Fruit fly (Drosophila melanogaster): Measurements from ENCODE around the gene CG15169.
A peak's percentile ranks its signal among the peaks of the same experiment; 100 is the strongest.

The CG15169 gene

dm6 chr2L:19018266-19018665 lies 27.4 kb downstream of the CG15169 start:
- no peak for TF ChIP-seq nmo (GFP tag; optimal IDR thresholded peaks at IDR 0.05)
- TF ChIP-seq CG15011 (GFP tag; optimal IDR thresholded peaks at IDR 0.05) = no peak
- TF ChIP-seq Adf1 (GFP tag; IDR thresholded peaks at IDR 0.05) = peak; percentile 34; the same call in 1 of the 2 replicates
- TF ChIP-seq mirr (GFP tag; optimal IDR thresholded peaks at IDR 0.05) = peak; percentile 73
- TF ChIP-seq crol (GFP tag; IDR thresholded peaks at IDR 0.05) = peak; percentile 70
- TF ChIP-seq CG10543 (GFP tag; optimal IDR thresholded peaks at IDR 0.05) = peak; percentile 74
- peak; percentile 7 for TF ChIP-seq Med (GFP tag)
- no peak for TF ChIP-seq tin (GFP tag; optimal IDR thresholded peaks at IDR 0.05)
- peak in 1 of 2 experiments; percentile 5 for TF ChIP-seq Hr51 (GFP tag; optimal IDR thresholded peaks at IDR 0.05)
- peak; percentile 22 for TF ChIP-seq CG12071 (GFP tag; optimal IDR thresholded peaks at IDR 0.05)
- peak; percentile 92 for TF ChIP-seq abd-A (tag; optimal IDR thresholded peaks at IDR 0.05)
- TF ChIP-seq CG16815 (GFP tag; optimal IDR thresholded peaks at IDR 0.05) = no peak
- peak; percentile 19 for TF ChIP-seq nerfin-1 (tag; optimal IDR thresholded peaks at IDR 0.05)
- TF ChIP-seq Ptx1 (GFP tag; IDR thresholded peaks at IDR 0.05) = 0 out of 2 replicates have a peak, but pooled peaks have one; percentile 18
- TF ChIP-seq CG11247 (GFP tag; IDR thresholded peaks at IDR 0.05) = no peak
- TF ChIP-seq CG18599 (GFP tag; optimal IDR thresholded peaks at IDR 0.05) = peak; percentile 53
- TF ChIP-seq grau (tag; optimal IDR thresholded peaks at IDR 0.05) = no peak
- TF ChIP-seq Spps (tag; optimal IDR thresholded peaks at IDR 0.05) = no peak
- peak; percentile 92 for TF ChIP-seq Hey (tag; optimal IDR thresholded peaks at IDR 0.05)
- TF ChIP-seq Ets65A (GFP tag) = peak; percentile 69
- TF ChIP-seq oc (tag; optimal IDR thresholded peaks at IDR 0.05) = peak; percentile 32
- TF ChIP-seq ci (GFP tag; IDR thresholded peaks at IDR 0.05) = 0 out of 3 replicates have a peak, but pooled peaks have one; percentile 15
- no peak for TF ChIP-seq Antp (GFP tag; optimal IDR thresholded peaks at IDR 0.05)
- no peak for TF ChIP-seq lmd (GFP tag; IDR thresholded peaks at IDR 0.05)
- TF ChIP-seq sd (tag; optimal IDR thresholded peaks at IDR 0.05) = peak; percentile 4

DNA sequence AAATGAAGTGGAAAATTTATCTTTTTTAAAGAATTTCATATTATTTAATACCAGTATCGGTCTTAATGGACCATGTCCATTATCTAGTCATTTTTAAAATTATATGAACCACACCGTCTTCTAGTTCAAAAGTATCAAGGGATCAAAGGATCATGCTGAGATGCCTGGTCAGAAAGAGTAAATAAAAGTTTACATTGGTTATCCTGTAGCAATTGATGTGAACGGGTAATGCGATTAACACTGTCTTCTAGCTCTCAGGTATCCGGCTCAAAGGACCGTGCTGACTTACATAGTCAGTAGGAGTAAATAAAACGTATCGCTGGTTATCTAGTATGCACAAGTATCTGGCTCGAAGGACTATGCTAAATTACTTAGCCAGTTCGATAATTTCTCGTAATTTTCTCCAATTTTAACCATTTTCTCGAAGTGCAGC lies 28.4 kb downstream of the CG15169 start:
- peak; percentile 66 for TF ChIP-seq CG2120 (GFP tag; optimal IDR thresholded peaks at IDR 0.05)
- TF ChIP-seq tll (GFP tag; optimal IDR thresholded peaks at IDR 0.05) = no peak
- no peak for TF ChIP-seq Bteb2 (GFP tag; optimal IDR thresholded peaks at IDR 0.05)
- no peak for TF ChIP-seq pros (GFP tag; optimal IDR thresholded peaks at IDR 0.05)
- TF ChIP-seq hkb (optimal IDR thresholded peaks at IDR 0.05) = no peak
- no peak for TF ChIP-seq hkb (GFP tag; IDR thresholded peaks at IDR 0.05)
- no peak for TF ChIP-seq en (GFP tag; optimal IDR thresholded peaks at IDR 0.05)
- peak; percentile 56 for TF ChIP-seq CG30403 (GFP tag; optimal IDR thresholded peaks at IDR 0.05)
- peak; percentile 71 for TF ChIP-seq CG2678 (tag; optimal IDR thresholded peaks at IDR 0.05)
- no peak for TF ChIP-seq cad (GFP tag; optimal IDR thresholded peaks at IDR 0.05)
- peak; percentile 51 for TF ChIP-seq gem (tag; optimal IDR thresholded peaks at IDR 0.05)
- no peak for TF ChIP-seq otp (GFP tag; IDR thresholded peaks at IDR 0.05)
- TF ChIP-seq dan (GFP tag; IDR thresholded peaks at IDR 0.05) = no peak
- peak; percentile 61 for TF ChIP-seq CoRest (tag; optimal IDR thresholded peaks at IDR 0.05)
- TF ChIP-seq CG4617 (GFP tag; optimal IDR thresholded peaks at IDR 0.05; ENCODE audit: borderline replicate concordance) = no peak
- TF ChIP-seq CG17186 (GFP tag; optimal IDR thresholded peaks at IDR 0.05) = no peak
- TF ChIP-seq CG7839 (tag; optimal IDR thresholded peaks at IDR 0.05) = peak; percentile 38
- no peak for TF ChIP-seq MTF-1 (GFP tag; optimal IDR thresholded peaks at IDR 0.05; ENCODE audit: borderline replicate concordance)
- TF ChIP-seq CG18262 (tag; optimal IDR thresholded peaks at IDR 0.05) = peak; percentile 52
- TF ChIP-seq CG4854 (GFP tag; optimal IDR thresholded peaks at IDR 0.05) = no peak
- peak; percentile 31 for TF ChIP-seq CG17385 (GFP tag; optimal IDR thresholded peaks at IDR 0.05)
- TF ChIP-seq CG6854 (GFP tag; optimal IDR thresholded peaks at IDR 0.05) = peak; percentile 29
- TF ChIP-seq CG7928 (GFP tag; optimal IDR thresholded peaks at IDR 0.05) = no peak
- TF ChIP-seq tup (GFP tag; optimal IDR thresholded peaks at IDR 0.05) = no peak
- no peak for TF ChIP-seq sisA (GFP tag; IDR thresholded peaks at IDR 0.05)
- no peak for TF ChIP-seq Hr51 (GFP tag; optimal IDR thresholded peaks at IDR 0.05)
- TF ChIP-seq GATAe (GFP tag; conservative IDR thresholded peaks at IDR 0.05) = no peak

Data from whole organism, embryonic.